Worm (Caenorhabditis elegans) whole organism, early embryonic: ENCODE data around the gene pqn-42.

Source experiments
- B0310.2 ChIP-seq: sonication (generic microtip); optimal IDR thresholded peaks from 2 replicates; lab custom pipeline; 2016; ENCODE audit warnings: mild to moderate bottlenecking, missing genetic modification characterization, missing compliant biosample characterization
- F13C5.2 ChIP-seq: sonication (generic microtip); optimal IDR thresholded peaks from 2 replicates; lab custom pipeline; 2017; ENCODE audit warnings: mild to moderate bottlenecking, missing genetic modification characterization, inconsistent platforms, missing compliant biosample characterization
- aly-1 ChIP-seq: sonication (generic microtip); optimal IDR thresholded peaks from 2 replicates; lab custom pipeline; 2016; ENCODE audit warnings: missing genetic modification characterization, missing compliant biosample characterization
- ama-1 ChIP-seq: fragments of 150-350 bp; optimal IDR thresholded peaks from 2 replicates; lab custom pipeline; 2014
- ceh-13 ChIP-seq: fragments of 200-800 bp; sonication (Bioruptor generic); optimal IDR thresholded peaks from 2 replicates; lab custom pipeline; 2018; ENCODE audit warnings: mild to moderate bottlenecking, missing genetic modification characterization, missing compliant biosample characterization
- ceh-36 ChIP-seq: sonication (generic microtip); optimal IDR thresholded peaks from 2 replicates; lab custom pipeline; 2016; ENCODE audit warnings: missing genetic modification characterization, inconsistent platforms, missing compliant biosample characterization
- ets-7 ChIP-seq: sonication (generic microtip); optimal IDR thresholded peaks from 2 replicates; lab custom pipeline; 2016; ENCODE audit warnings: missing genotype, missing genetic modification characterization, missing compliant biosample characterization
- flt-1 ChIP-seq: fragments of 200-800 bp; sonication (Bioruptor generic); IDR thresholded peaks from 2 replicates; pipeline ENCODE4 v1.3.6; 2022; ENCODE audit warnings: missing genetic modification characterization, missing compliant biosample characterization
- hmbx-1 ChIP-seq: sonication (generic microtip); optimal IDR thresholded peaks from 2 replicates; lab custom pipeline; 2016; ENCODE audit warnings: mild to moderate bottlenecking, missing genetic modification characterization, missing compliant biosample characterization
- hmg-4 ChIP-seq: fragments of 200-800 bp; sonication (Bioruptor generic); optimal IDR thresholded peaks from 2 replicates; lab custom pipeline; 2018; ENCODE audit warnings: mild to moderate bottlenecking, missing genetic modification characterization, missing compliant biosample characterization
- hnd-1 ChIP-seq: sonication (generic microtip); optimal IDR thresholded peaks from 2 replicates; lab custom pipeline; 2016; ENCODE audit warnings: missing genetic modification characterization, missing compliant biosample characterization
- pes-1 ChIP-seq: fragments of 200-800 bp; sonication (Bioruptor generic); IDR thresholded peaks from 2 replicates; pipeline ENCODE4 v1.3.6; 2022; ENCODE audit warnings: missing genetic modification reagents, missing genetic modification characterization, missing compliant biosample characterization
- scrt-1 ChIP-seq: fragments of 200-800 bp; sonication (Bioruptor generic); IDR thresholded peaks from 2 replicates; pipeline ENCODE4 v1.3.6; 2022; ENCODE audit warnings: missing genetic modification characterization, missing compliant biosample characterization
- sea-1 ChIP-seq: fragments of 200-800 bp; sonication (Bioruptor generic); conservative IDR thresholded peaks from 2 replicates; pipeline ENCODE4 v1.3.6; 2022; ENCODE audit warnings: missing genetic modification characterization, missing compliant biosample characterization
- tbx-11 ChIP-seq: fragments of 200-800 bp; sonication (Bioruptor generic); IDR thresholded peaks from 2 replicates; pipeline ENCODE4 v1.3.6; 2022; ENCODE audit warnings: missing genetic modification characterization, missing compliant biosample characterization
- tbx-37 ChIP-seq: fragments of 200-800 bp; sonication (Bioruptor generic); conservative IDR thresholded peaks from 2 replicates; pipeline ENCODE4 v1.3.6; 2022; ENCODE audit warnings: missing genetic modification reagents, missing genetic modification characterization, missing compliant biosample characterization
- tra-4 ChIP-seq: sonication (generic microtip); optimal IDR thresholded peaks from 2 replicates; lab custom pipeline; 2017; ENCODE audit warnings: missing genetic modification characterization, missing compliant biosample characterization

Gene pqn-42

DNA sequence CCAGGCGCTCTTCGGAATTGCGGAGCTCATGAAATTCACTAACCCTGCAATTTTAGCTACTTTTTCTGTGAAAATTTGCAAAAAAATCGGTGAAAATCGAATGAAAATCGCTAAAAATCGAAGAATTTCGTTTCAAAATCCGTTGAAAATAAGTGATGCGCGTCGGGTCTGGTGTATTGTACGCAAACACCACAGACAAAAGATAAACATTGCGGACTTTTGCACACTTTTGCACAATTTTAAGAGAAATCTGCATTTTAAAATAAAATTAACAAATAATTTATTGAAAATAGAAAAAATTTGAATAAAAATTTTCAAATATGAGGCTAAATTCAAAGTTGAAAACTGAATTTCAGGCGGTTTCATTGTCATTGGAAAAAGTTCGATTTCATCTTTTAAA, 20.3 kb upstream of the pqn-42 start, which contains the start of gene F53G2.12:
F53G2.12 (minus strand) TSS at position 44 of the 400 bp plus-strand sequence.
- TF ChIP-seq F13C5.2 (tag; lab: Kevin White, UChicago) (no peak), ceh-36 (no peak), sea-1 (GFP tag; lab: Robert Waterston, UW) (no peak), ets-7 (tag; lab: Kevin White, UChicago) (no peak), hnd-1 (tag; lab: Kevin White, UChicago) (no peak), ceh-13 (GFP tag; lab: Kevin White, UChicago) (no peak)

DNA sequence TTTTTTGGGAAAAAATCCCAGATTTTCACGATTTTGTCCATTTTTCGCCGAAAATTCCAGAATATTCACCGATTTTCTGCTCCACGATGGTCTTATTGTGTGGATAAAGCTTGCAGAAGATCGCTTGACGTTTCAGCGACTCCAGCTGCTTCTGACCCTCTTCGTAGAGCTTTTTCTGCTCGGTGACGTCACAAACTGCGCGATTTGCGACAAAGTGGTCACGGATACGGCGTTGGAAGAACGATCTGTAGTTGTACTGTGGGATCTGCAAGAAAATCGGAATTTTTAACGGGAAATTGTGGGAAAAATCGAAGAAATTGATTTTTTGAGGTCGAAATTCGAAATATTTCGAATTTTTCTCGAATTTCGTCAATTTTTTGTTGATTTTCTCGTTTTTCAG, 19.8 kb upstream of the pqn-42 start, which contains the start of gene mnat-1:
mnat-1 (minus strand) TSS at position 101 of the 400 bp plus-strand sequence.
- TF ChIP-seq tbx-11 (GFP tag; lab: Robert Waterston, UW) (no peak), flt-1 (GFP tag; lab: Robert Waterston, UW) (no peak), hmg-4 (GFP tag; lab: Kevin White, UChicago) (no peak), B0310.2 (tag; lab: Kevin White, UChicago) (no peak), scrt-1 (no peak), tbx-37 (GFP tag; lab: Robert Waterston, UW) (no peak), F13C5.2 (tag; lab: Kevin White, UChicago) (no peak)

DNA sequence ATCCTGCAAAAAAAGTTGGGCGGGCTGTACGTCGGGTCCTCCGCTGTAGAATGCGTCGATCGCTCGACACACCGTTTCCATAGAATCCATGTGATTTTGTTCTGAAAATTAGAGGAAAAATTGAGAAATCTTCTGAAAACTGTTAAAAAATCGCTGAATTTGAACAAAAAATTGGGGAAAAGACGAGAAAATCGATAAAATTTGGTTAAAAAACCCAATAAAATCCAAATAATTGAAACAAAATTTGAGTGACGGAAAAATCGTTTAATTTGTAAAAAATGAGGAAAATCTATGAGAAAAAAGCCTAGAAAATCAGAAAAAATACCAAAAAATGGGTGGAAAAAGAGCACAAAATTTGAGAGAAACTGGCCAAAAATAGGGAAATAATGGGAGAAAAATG, 14.5 kb upstream of the pqn-42 start, which contains the start of gene tsr-1:
tsr-1 (minus strand) TSS at position 101 of the 400 bp plus-strand sequence.
- TF ChIP-seq ets-7 (tag; lab: Kevin White, UChicago) (no peak), flt-1 (GFP tag; lab: Robert Waterston, UW) (no peak), pes-1 (GFP tag; lab: Robert Waterston, UW) (no peak), hnd-1 (tag; lab: Kevin White, UChicago) (no peak)

DNA sequence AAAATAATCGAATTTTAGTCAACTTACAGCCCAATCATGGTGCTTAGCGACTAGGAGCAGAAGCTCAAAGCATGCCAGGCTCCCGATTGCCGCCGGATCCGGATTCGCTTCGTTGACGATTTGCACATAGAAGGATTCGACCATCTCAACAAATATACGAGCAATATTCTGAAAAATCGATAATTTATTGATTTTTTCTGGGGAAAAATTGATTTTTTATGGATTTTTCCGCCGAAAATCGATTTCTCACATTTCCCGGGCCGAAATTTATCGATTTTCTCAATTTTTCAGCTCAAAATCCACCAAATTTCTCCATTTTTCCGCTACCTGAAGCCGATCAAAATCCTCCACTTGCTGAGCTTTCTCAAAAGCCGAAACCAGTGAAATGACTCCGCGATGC, 10.1 kb upstream of the pqn-42 start:
- TF ChIP-seq tra-4 (no peak), scrt-1 (no peak), hmbx-1 (tag; lab: Kevin White, UChicago) (no peak), ceh-13 (GFP tag; lab: Kevin White, UChicago) (no peak), tbx-11 (GFP tag; lab: Robert Waterston, UW) (no peak), tbx-37 (GFP tag; lab: Robert Waterston, UW) (no peak), F13C5.2 (tag; lab: Kevin White, UChicago) (no peak), aly-1 (no peak), pes-1 (GFP tag; lab: Robert Waterston, UW) (no peak), hmg-4 (GFP tag; lab: Kevin White, UChicago) (no peak), sea-1 (GFP tag; lab: Robert Waterston, UW) (no peak), flt-1 (GFP tag; lab: Robert Waterston, UW) (no peak), ceh-36 (no peak), ama-1 (lab: Kevin White, UChicago) (no peak)

DNA sequence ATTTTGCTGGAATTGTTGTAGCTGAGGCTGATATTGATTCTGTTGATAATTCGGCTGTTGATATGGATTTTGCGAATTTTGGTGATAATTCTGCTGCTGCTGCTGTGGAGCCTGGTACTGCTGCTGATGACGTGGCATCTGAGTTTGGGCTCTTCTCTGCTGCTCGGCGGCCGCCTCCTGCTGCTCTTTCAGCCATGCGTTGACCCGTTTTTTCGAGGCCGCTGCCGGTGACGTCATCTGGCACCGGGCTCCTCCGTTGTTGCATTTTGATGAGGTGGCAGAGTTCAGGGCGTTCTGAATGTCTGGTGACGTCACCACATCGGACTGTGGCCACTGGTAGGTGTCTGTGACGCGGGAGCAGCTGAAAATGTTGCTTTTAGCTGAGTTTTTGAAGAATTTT, 1.8 kb downstream of the pqn-42 start:
- no peak for TF ChIP-seq scrt-1
- no peak for TF ChIP-seq hnd-1 (tag; lab: Kevin White, UChicago)
- TF ChIP-seq B0310.2 (tag; lab: Kevin White, UChicago) = no peak
- TF ChIP-seq sea-1 (GFP tag; lab: Robert Waterston, UW) = no peak
- no peak for TF ChIP-seq ceh-36
- TF ChIP-seq tbx-37 (GFP tag; lab: Robert Waterston, UW) = no peak
- no peak for TF ChIP-seq F13C5.2 (tag; lab: Kevin White, UChicago)
- no peak for TF ChIP-seq ets-7 (tag; lab: Kevin White, UChicago)
- no peak for TF ChIP-seq flt-1 (GFP tag; lab: Robert Waterston, UW)
- no peak for TF ChIP-seq tbx-11 (GFP tag; lab: Robert Waterston, UW)
- no peak for TF ChIP-seq hmg-4 (GFP tag; lab: Kevin White, UChicago)
- TF ChIP-seq hmbx-1 (tag; lab: Kevin White, UChicago) = no peak
- TF ChIP-seq ama-1 (lab: Kevin White, UChicago) = no peak

DNA sequence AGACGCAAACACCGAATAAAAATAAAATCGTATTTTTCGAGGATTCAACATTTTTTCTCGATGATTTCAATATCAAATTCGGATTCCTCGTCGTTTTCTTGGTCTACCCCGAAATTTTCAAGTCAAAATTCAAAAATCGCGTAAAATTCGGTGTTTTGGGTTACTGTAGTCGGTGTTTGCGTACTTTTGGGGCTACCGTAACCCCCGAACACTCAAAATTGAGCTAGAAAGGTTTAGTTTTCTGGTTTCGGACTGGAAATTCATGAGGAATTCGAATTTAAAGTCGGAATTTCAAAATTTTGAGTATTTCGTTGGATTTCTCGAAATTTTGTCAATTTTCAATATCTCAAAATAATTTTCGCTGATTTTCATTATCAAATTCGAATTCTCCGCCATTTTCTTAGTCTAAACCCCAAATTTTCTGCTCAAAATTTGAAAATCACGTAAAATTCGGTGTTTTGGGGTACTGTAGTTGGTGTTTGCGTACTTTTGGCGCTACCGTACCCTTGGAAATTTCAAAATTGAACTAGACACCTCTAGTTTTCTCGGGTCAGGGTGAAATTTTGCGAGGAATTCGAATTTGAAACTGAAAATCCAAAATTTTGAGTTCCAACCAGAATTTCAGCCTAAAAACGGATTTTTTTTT, 2.7 kb downstream of the pqn-42 start:
- TF ChIP-seq tbx-37 (GFP tag; lab: Robert Waterston, UW) = no peak
- TF ChIP-seq tra-4 = no peak
- no peak for TF ChIP-seq aly-1
- TF ChIP-seq tbx-11 (GFP tag; lab: Robert Waterston, UW) = no peak
- TF ChIP-seq F13C5.2 (tag; lab: Kevin White, UChicago) = no peak
- no peak for TF ChIP-seq ama-1 (lab: Kevin White, UChicago)

DNA sequence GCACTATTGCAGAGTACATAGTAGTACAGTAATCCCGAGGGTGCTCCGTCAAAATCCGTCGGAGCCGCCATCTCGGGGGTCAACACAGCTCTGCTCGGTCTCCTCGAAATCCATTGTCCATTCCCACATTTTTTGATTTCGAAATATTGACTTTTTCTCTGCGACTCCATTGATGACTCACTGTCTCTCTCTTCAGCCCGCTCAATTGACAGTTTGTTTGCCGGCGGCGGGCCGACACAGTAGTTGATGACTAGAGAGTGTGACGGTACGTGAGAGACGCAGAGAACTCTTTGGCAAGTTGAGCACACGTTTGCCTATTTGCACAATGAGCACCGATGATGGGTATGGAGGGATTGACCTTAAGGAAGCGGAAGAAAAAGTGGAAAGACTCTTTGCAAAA, 4.0 kb downstream of the pqn-42 start:
- no peak for TF ChIP-seq hnd-1 (tag; lab: Kevin White, UChicago)
- TF ChIP-seq ama-1 (lab: Kevin White, UChicago) = no peak
- no peak for TF ChIP-seq aly-1
- no peak for TF ChIP-seq hmg-4 (GFP tag; lab: Kevin White, UChicago)
- no peak for TF ChIP-seq ets-7 (tag; lab: Kevin White, UChicago)
- no peak for TF ChIP-seq ceh-36
- TF ChIP-seq tra-4 = no peak
- TF ChIP-seq hmbx-1 (tag; lab: Kevin White, UChicago) = no peak
- TF ChIP-seq B0310.2 (tag; lab: Kevin White, UChicago) = no peak
- no peak for TF ChIP-seq sea-1 (GFP tag; lab: Robert Waterston, UW)
- no peak for TF ChIP-seq tbx-11 (GFP tag; lab: Robert Waterston, UW)
- no peak for TF ChIP-seq ceh-13 (GFP tag; lab: Kevin White, UChicago)
- TF ChIP-seq pes-1 (GFP tag; lab: Robert Waterston, UW) = no peak
- no peak for TF ChIP-seq scrt-1
- no peak for TF ChIP-seq F13C5.2 (tag; lab: Kevin White, UChicago)

DNA sequence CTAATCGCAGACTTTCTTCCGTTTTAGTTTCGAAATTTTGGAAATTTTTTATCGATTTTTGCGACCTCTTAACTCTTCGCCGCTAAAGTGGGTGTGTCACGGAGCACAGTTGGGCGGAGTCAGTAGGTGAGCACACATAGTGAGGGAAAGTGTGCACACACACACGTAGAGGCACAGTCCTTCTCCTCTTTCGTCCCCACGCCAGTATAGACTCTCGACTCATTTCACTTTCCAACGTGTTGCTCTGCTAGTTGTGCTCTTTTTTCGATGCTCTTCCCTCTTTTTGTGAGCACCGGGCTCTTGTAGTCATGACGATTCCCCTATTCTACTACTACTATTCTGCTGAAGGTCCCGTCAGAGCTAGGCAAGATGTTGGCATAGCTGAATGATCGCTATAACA, 6.3 kb downstream of the pqn-42 start:
- TF ChIP-seq tbx-37 (GFP tag; lab: Robert Waterston, UW) (no peak), ceh-36 (no peak), ama-1 (lab: Kevin White, UChicago) (peak; percentile 75)
